Fruit fly (Drosophila melanogaster) whole organism, pupa: ENCODE measurements around the gene cort.

Source experiments
- CG10348 ChIP-seq: fragments of 200-800 bp; sonication (Bioruptor generic); IDR thresholded peaks from 2 replicates; pipeline ENCODE4 v1.3.6; 2022; ENCODE audit warnings: missing biosample characterization, missing genetic modification characterization
- CG12605 ChIP-seq: fragments of 200-800 bp; sonication (Bioruptor generic); IDR thresholded peaks from 2 replicates; pipeline ENCODE4 v1.3.6; 2022; ENCODE audit warnings: missing biosample characterization, missing genetic modification characterization
- CG13204 ChIP-seq: fragments of 200-800 bp; sonication (Bioruptor generic); optimal IDR thresholded peaks from 2 replicates; lab custom pipeline; 2018; ENCODE audit warnings: missing biosample characterization, mild to moderate bottlenecking, missing genetic modification characterization, moderate library complexity
- CG14655 ChIP-seq: fragments of 200-800 bp; sonication (Bioruptor generic); optimal IDR thresholded peaks from 3 replicates; lab custom pipeline; 2017; ENCODE audit warnings: mild to moderate bottlenecking, missing biosample characterization, missing genetic modification reagents, missing genetic modification characterization
- CG15710 ChIP-seq: fragments of 200-800 bp; sonication (Bioruptor generic); optimal IDR thresholded peaks from 2 replicates; lab custom pipeline; 2018; ENCODE audit warnings: missing biosample characterization, mild to moderate bottlenecking, missing genetic modification characterization, moderate library complexity
- CG17806 ChIP-seq: fragments of 200-800 bp; sonication (Bioruptor generic); optimal IDR thresholded peaks from 2 replicates; lab custom pipeline; 2018; ENCODE audit warnings: missing biosample characterization, mild to moderate bottlenecking, missing genetic modification characterization, moderate library complexity
- CG32121 ChIP-seq: fragments of 200-800 bp; sonication (Bioruptor generic); IDR thresholded peaks from 2 replicates; pipeline ENCODE4 v1.3.6; 2022; ENCODE audit warnings: missing biosample characterization, missing genetic modification characterization
- CG34367 ChIP-seq: fragments of 200-800 bp; sonication (Bioruptor generic); optimal IDR thresholded peaks from 2 replicates; lab custom pipeline; 2018; ENCODE audit warnings: missing biosample characterization, mild to moderate bottlenecking, missing genetic modification characterization
- CG4496 ChIP-seq: fragments of 200-800 bp; sonication (Bioruptor generic); IDR thresholded peaks from 3 replicates; pipeline ENCODE4 v1.3.6; 2022; ENCODE audit warnings: missing biosample characterization, missing genetic modification characterization
- CG8159 ChIP-seq: fragments of 200-800 bp; sonication (Bioruptor generic); optimal IDR thresholded peaks from 3 replicates; lab custom pipeline; 2018; ENCODE audit warnings: missing biosample characterization, mild to moderate bottlenecking, missing genetic modification characterization, moderate library complexity
- CG8301 ChIP-seq: fragments of 200-800 bp; sonication (Bioruptor generic); optimal IDR thresholded peaks from 2 replicates; lab custom pipeline; 2018; ENCODE audit warnings: missing biosample characterization, mild to moderate bottlenecking, missing genetic modification characterization
- CG9948 ChIP-seq: fragments of 200-800 bp; sonication (Bioruptor generic); optimal IDR thresholded peaks from 2 replicates; lab custom pipeline; 2018; ENCODE audit warnings: missing biosample characterization, mild to moderate bottlenecking, missing genetic modification characterization, moderate library complexity
- D1 ChIP-seq: fragments of 200-800 bp; sonication (Bioruptor generic); optimal IDR thresholded peaks from 2 replicates; lab custom pipeline; 2018; ENCODE audit warnings: missing biosample characterization, mild to moderate bottlenecking, missing genetic modification characterization, moderate library complexity
- EcR ChIP-seq: fragments of 200-800 bp; sonication (Bioruptor generic); optimal IDR thresholded peaks from 3 replicates; lab custom pipeline; 2019; ENCODE audit warnings: missing biosample characterization, missing genetic modification characterization, mild to moderate bottlenecking, moderate library complexity, missing genetic modification reagents
- Ets98B ChIP-seq: fragments of 200-800 bp; sonication (Bioruptor generic); IDR thresholded peaks from 2 replicates; pipeline ENCODE4 v1.3.6; 2022; ENCODE audit warnings: missing biosample characterization, missing genetic modification characterization
- Pif1A ChIP-seq: fragments of 200-800 bp; sonication (Bioruptor generic); optimal IDR thresholded peaks from 3 replicates; lab custom pipeline; 2016; ENCODE audit warnings: missing biosample characterization, missing genetic modification characterization
- Pif1B ChIP-seq: fragments of 200-800 bp; sonication (Bioruptor generic); optimal IDR thresholded peaks from 3 replicates; lab custom pipeline; 2016; ENCODE audit warnings: missing biosample characterization, missing genetic modification characterization
- Snoo ChIP-seq: fragments of 200-800 bp; sonication (Bioruptor generic); optimal IDR thresholded peaks from 3 replicates; lab custom pipeline; 2017; ENCODE audit warnings: missing biosample characterization, mild to moderate bottlenecking, missing genetic modification characterization, inconsistent platforms
- fd96Ca ChIP-seq: fragments of 200-800 bp; sonication (Bioruptor generic); IDR thresholded peaks from 3 replicates; pipeline ENCODE4 v1.3.6; 2022; ENCODE audit warnings: missing biosample characterization, missing genetic modification characterization
- gl ChIP-seq: fragments of 200-800 bp; sonication (Bioruptor generic); optimal IDR thresholded peaks from 2 replicates; lab custom pipeline; 2018; ENCODE audit warnings: missing biosample characterization, mild to moderate bottlenecking, missing genetic modification characterization
- rn ChIP-seq: fragments of 200-800 bp; sonication (Bioruptor generic); IDR thresholded peaks from 2 replicates; pipeline ENCODE4 v1.3.6; 2022; ENCODE audit warnings: missing biosample characterization, missing genetic modification characterization

The cort gene

DNA sequence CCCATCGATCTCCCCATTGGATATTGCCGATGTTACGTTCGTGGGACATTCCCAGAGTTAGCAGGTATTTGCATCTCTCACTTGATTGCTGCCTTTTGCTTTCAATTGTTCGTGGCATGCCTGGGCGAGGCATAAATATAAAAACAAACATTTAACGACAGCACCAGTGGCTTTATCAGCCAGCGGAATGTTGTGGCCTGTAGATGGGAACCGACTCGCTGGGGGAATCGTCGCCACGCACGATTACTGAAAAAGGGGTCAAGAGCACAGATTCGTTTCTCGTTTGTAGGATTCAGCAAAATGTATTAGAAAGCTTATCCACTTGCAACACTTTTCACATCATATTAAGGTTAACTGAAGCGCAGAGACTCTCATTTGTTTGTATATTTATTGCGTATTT lies 5.0 kb downstream of the cort start:
- TF ChIP-seq CG9948 (tag; lab: Kevin White, UChicago) (no peak), gl (no peak), Pif1B (GFP tag; lab: Kevin White, UChicago) (no peak), CG12605 (GFP tag; lab: Robert Waterston, UW) (no peak), CG8159 (tag; lab: Kevin White, UChicago) (no peak), CG4496 (GFP tag; lab: Robert Waterston, UW) (no peak), CG15710 (tag; lab: Kevin White, UChicago) (no peak), CG14655 (GFP tag; lab: Kevin White, UChicago) (no peak), Pif1A (GFP tag; lab: Kevin White, UChicago) (no peak), CG34367 (tag; lab: Kevin White, UChicago) (no peak), EcR (GFP tag; lab: Kevin White, UChicago) (peak; percentile 36), fd96Ca (GFP tag; lab: Robert Waterston, UW) (no peak), CG32121 (GFP tag; lab: Robert Waterston, UW) (peak; percentile 11; the same call in 1 of the 2 replicates), D1 (tag; lab: Kevin White, UChicago) (no peak), rn (no peak), CG8301 (no peak), CG17806 (no peak)

dm6 chr2L:6667719-6668325 lies 8.6 kb downstream of the cort start, which contains the start of gene Galt:
Gene Galt, minus strand, starts transcription at chr2L:6668033.
- no peak for TF ChIP-seq D1 (tag; lab: Kevin White, UChicago)
- TF ChIP-seq CG34367 (tag; lab: Kevin White, UChicago), result no peak
- TF ChIP-seq CG17806, result peak; percentile 37
- TF ChIP-seq CG13204 (GFP tag; lab: Kevin White, UChicago), result no peak
- peak; percentile 42 for TF ChIP-seq Snoo
- no peak for TF ChIP-seq EcR (GFP tag; lab: Kevin White, UChicago)
- TF ChIP-seq Ets98B (GFP tag; lab: Robert Waterston, UW), result no peak; the same call in 1 of the 2 replicates
- no peak for TF ChIP-seq rn
- peak; percentile 39 for TF ChIP-seq CG15710 (tag; lab: Kevin White, UChicago)
- TF ChIP-seq fd96Ca (GFP tag; lab: Robert Waterston, UW), result peak; percentile 6; the same call in 1 of the 3 replicates
- no peak for TF ChIP-seq CG12605 (GFP tag; lab: Robert Waterston, UW)
- peak; percentile 36 for TF ChIP-seq CG32121 (GFP tag; lab: Robert Waterston, UW)
- TF ChIP-seq gl, result no peak
- no peak for TF ChIP-seq Pif1A (GFP tag; lab: Kevin White, UChicago)
- peak; percentile 58 for TF ChIP-seq CG8159 (tag; lab: Kevin White, UChicago)
- no peak for TF ChIP-seq CG10348 (GFP tag; lab: Robert Waterston, UW)
- 0 out of 3 replicates have a peak, but pooled peaks have one; percentile 21 for TF ChIP-seq CG4496 (GFP tag; lab: Robert Waterston, UW)
- TF ChIP-seq CG9948 (tag; lab: Kevin White, UChicago), result peak; percentile 27
- no peak for TF ChIP-seq Pif1B (GFP tag; lab: Kevin White, UChicago)
- TF ChIP-seq CG8301, result peak; percentile 43
- no peak for TF ChIP-seq CG14655 (GFP tag; lab: Kevin White, UChicago)

- no peak for TF ChIP-seq Ets98B (GFP tag; lab: Robert Waterston, UW)
- TF ChIP-seq CG15710 (tag; lab: Kevin White, UChicago), result no peak
- no peak for TF ChIP-seq CG9948 (tag; lab: Kevin White, UChicago)
These were observed 12.8 kb downstream of the cort start, which contains the start of the genes CG13771, CG34310 and cup for dm6 chr2L:6663562-6664051. Gene CG13771, minus strand, starts transcription at chr2L:6663612. Gene CG34310, plus strand, starts transcription at chr2L:6663664. Gene cup, plus strand, starts transcription at chr2L:6663664.

DNA sequence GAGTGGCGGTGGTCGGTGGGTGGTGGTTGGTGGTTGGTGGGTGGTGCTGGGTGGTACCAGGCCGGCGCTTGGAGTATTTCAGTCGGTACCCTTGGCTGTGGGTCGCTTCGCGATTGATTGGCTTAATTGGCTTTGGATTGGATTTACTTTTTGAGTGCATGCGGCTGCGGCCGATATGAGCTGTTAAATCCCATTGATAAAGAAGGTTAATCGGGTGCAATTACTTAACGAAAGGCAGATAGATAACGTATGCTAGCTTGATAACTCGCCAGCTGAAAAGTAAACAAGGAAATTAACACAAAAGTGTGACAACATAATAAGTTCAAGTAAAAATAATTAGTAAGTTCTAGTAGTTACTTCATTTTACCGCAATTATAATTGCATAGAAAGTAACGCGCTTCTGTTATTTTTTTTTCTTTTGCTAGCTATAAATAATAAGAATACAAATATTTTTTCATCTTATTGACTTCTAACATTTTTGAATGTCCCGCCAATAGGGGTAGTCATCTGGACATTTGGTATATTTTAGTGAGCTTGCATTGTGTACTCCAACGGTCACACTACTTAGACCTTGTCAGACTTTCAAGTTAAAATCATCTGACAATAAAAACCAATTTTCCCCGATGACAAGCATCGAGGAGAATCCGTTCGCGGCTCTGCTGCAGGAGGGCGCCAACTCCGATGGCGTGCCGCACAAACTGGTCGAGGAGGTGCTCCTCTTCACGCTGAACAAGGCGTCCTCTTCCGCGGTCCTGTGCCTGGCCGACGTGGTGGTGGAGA lies 18.3 kb downstream of the cort start, which contains the start of the genes CG31636 and Ube4A:
Gene CG31636 (minus strand): TSS at position 184 of the 780 bp plus-strand sequence.
Gene Ube4A (plus strand): TSS at position 549 of the 780 bp plus-strand sequence.
- TF ChIP-seq gl (no peak), EcR (GFP tag; lab: Kevin White, UChicago) (peak; percentile 60)

DNA sequence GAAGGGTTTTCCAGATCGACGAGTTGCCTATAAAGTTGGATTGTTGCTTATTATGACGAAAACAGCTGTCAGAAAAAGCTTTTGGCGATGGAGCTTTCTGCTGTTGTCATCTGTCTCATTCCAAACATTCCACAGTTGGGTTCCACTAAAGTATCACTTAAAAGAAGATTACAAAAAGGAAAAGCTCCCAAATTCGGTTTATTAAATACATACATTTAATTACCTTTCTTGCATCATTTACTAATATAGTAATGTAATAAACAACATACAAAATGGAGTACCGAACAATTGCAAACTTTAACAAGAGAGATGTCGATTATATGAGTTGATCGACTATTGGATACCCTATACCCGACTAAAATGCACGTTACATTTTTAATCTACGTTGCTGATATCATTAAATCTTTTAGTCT lies 20.2 kb downstream of the cort start, which contains the start of gene CG31633:
Gene CG31633 (minus strand): TSS at position 58 of the 413 bp plus-strand sequence.
- TF ChIP-seq CG13204 (GFP tag; lab: Kevin White, UChicago), result no peak
- no peak for TF ChIP-seq CG9948 (tag; lab: Kevin White, UChicago)
- no peak for TF ChIP-seq CG8159 (tag; lab: Kevin White, UChicago)
- TF ChIP-seq CG4496 (GFP tag; lab: Robert Waterston, UW), result no peak
- TF ChIP-seq EcR (GFP tag; lab: Kevin White, UChicago), result no peak
- TF ChIP-seq D1 (tag; lab: Kevin White, UChicago), result no peak
- no peak for TF ChIP-seq Ets98B (GFP tag; lab: Robert Waterston, UW)
- no peak for TF ChIP-seq Pif1A (GFP tag; lab: Kevin White, UChicago)
- TF ChIP-seq CG34367 (tag; lab: Kevin White, UChicago), result no peak
- no peak for TF ChIP-seq fd96Ca (GFP tag; lab: Robert Waterston, UW)
- TF ChIP-seq CG32121 (GFP tag; lab: Robert Waterston, UW), result no peak
